Worm (Caenorhabditis elegans) whole organism, L1 larva: ENCODE data around the gene tor-2.

Experiments used
- ceh-82 ChIP-seq, 3 experiments: fragments of 150-350 bp in 1 of 3; sonication (generic microtip) in 2 of 3; optimal IDR thresholded peaks; 2 replicates each; lab custom pipeline; 2014 to 2017; ENCODE audit warnings: missing biosample characterization in 3 of 3, missing genetic modification characterization in 3 of 3
- efl-3 ChIP-seq: fragments of 200-800 bp; sonication (Bioruptor generic); optimal IDR thresholded peaks from 2 replicates; lab custom pipeline; 2018; ENCODE audit warnings: mild to moderate bottlenecking, missing genetic modification characterization, missing compliant biosample characterization
- lsy-2 ChIP-seq, 2 experiments: fragments of 150-350 bp; optimal IDR thresholded peaks; 2 replicates each; lab custom pipeline; 2014; ENCODE audit warnings: missing biosample characterization in 2 of 2, missing genetic modification characterization in 2 of 2
- mdl-1 ChIP-seq, 2 experiments: fragments of 150-350 bp; optimal IDR thresholded peaks; 2 replicates each; lab custom pipeline; 2014 to 2017; ENCODE audit warnings: missing biosample characterization in 2 of 2, missing genetic modification characterization in 2 of 2, inconsistent platforms in 1 of 2

DNA sequence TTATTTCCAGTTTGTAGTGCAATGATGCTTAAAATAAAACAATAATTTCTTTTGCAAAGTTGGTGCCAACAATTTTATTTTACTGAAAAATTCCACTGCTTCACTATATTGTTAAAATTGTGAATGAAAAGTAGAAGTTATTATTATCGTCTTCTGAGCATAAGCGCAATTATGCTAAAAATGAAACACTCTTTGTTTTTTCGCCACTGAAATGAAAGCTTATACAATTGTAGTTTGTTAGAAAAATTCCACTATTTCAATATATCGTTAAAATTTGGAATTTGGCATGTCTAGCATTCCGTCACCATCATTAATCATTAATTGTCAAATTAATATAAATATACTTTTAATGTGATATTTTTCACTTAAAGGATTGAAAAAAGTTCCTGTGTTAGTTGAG, 30.0 kb downstream of the tor-2 start:
- TF ChIP-seq mdl-1 (tag; optimal IDR thresholded peaks at IDR 0.05; lab: Kevin White, UChicago) (no peak), lsy-2 (tag; optimal IDR thresholded peaks at IDR 0.05; lab: Kevin White, UChicago) (no peak), efl-3 (GFP tag; lab: Kevin White, UChicago) (no peak), ceh-82 (tag; optimal IDR thresholded peaks at IDR 0.05; lab: Kevin White, UChicago) (no peak)
